Fruit fly (Drosophila melanogaster): ENCODE measurements around the gene Mkp.

The Mkp gene

dm6 chr3L:203536-204135 is 19.3 kb upstream of the Mkp start, which contains the start of gene NitFhit (continued):
- TF ChIP-seq CG4424 (GFP tag; optimal IDR thresholded peaks at IDR 0.05): no peak
- TF ChIP-seq CG7839 (tag; optimal IDR thresholded peaks at IDR 0.05): no peak
- no peak for TF ChIP-seq pnt (GFP tag; optimal IDR thresholded peaks at IDR 0.05)
- TF ChIP-seq dati (GFP tag; IDR thresholded peaks at IDR 0.05): no peak
- no peak for TF ChIP-seq CG7271 (tag; optimal IDR thresholded peaks at IDR 0.05)
- no peak for TF ChIP-seq sd (tag; optimal IDR thresholded peaks at IDR 0.05)
- TF ChIP-seq Fer3 (tag; optimal IDR thresholded peaks at IDR 0.05): no peak
- no peak for TF ChIP-seq CG30020 (tag; optimal IDR thresholded peaks at IDR 0.05)
- no peak for TF ChIP-seq CG16813 (GFP tag; IDR thresholded peaks at IDR 0.05; ENCODE audit: partially characterized antibody)
- TF ChIP-seq Hey (tag; optimal IDR thresholded peaks at IDR 0.05): no peak
- no peak for TF ChIP-seq CG6654 (GFP tag; optimal IDR thresholded peaks at IDR 0.05)
- TF ChIP-seq zfh2 (GFP tag; optimal IDR thresholded peaks at IDR 0.05): no peak
- TF ChIP-seq inv (GFP tag; IDR thresholded peaks at IDR 0.05; ENCODE audit: partially characterized antibody): no peak
- TF ChIP-seq CG3065 (GFP tag; optimal IDR thresholded peaks at IDR 0.05): no peak
- no peak for TF ChIP-seq CG3407 (GFP tag; optimal IDR thresholded peaks at IDR 0.05)
- TF ChIP-seq Dbx (GFP tag; IDR thresholded peaks at IDR 0.05): no peak
- TF ChIP-seq lmd (GFP tag; IDR thresholded peaks at IDR 0.05): no peak
- no peak for TF ChIP-seq gfzf (GFP tag; optimal IDR thresholded peaks at IDR 0.05)
- TF ChIP-seq CG12219 (GFP tag; optimal IDR thresholded peaks at IDR 0.05): no peak
- TF ChIP-seq CG11247 (GFP tag; IDR thresholded peaks at IDR 0.05): no peak
- TF ChIP-seq sna (GFP tag; IDR thresholded peaks at IDR 0.05; ENCODE audit: partially characterized antibody): no peak
- peak; percentile 15 for TF ChIP-seq CG2120 (GFP tag; optimal IDR thresholded peaks at IDR 0.05)
- no peak for TF ChIP-seq Usf (GFP tag; optimal IDR thresholded peaks at IDR 0.05)
- TF ChIP-seq CG13287 (GFP tag; IDR thresholded peaks at IDR 0.05; ENCODE audit: partially characterized antibody): no peak
- no peak for TF ChIP-seq CG17912 (GFP tag; optimal IDR thresholded peaks at IDR 0.05)
- TF ChIP-seq CG10274 (GFP tag; optimal IDR thresholded peaks at IDR 0.05): no peak
- TF ChIP-seq CG9797 (GFP tag; optimal IDR thresholded peaks at IDR 0.05): no peak
- TF ChIP-seq lov (optimal IDR thresholded peaks at IDR 0.05): no peak
- no peak for TF ChIP-seq lov (GFP tag; IDR thresholded peaks at IDR 0.05)
- TF ChIP-seq dpn (GFP tag; optimal IDR thresholded peaks at IDR 0.05): no peak
- no peak for TF ChIP-seq CG1832 (GFP tag; optimal IDR thresholded peaks at IDR 0.05)
- TF ChIP-seq stwl (tag; optimal IDR thresholded peaks at IDR 0.05): peak; percentile 31
- peak; percentile 48; the same call in 1 of the 3 replicates for TF ChIP-seq row (GFP tag; IDR thresholded peaks at IDR 0.05)
- TF ChIP-seq Gug (GFP tag; IDR thresholded peaks at IDR 0.05): no peak
- TF ChIP-seq h (optimal IDR thresholded peaks at IDR 0.05): no peak
- no peak for TF ChIP-seq kay (GFP tag; optimal IDR thresholded peaks at IDR 0.05)
- peak; percentile 46 for TF ChIP-seq MESR4 (GFP tag; optimal IDR thresholded peaks at IDR 0.05)
- peak; percentile 56 for TF ChIP-seq Dp (GFP tag; optimal IDR thresholded peaks at IDR 0.05)
- TF ChIP-seq pros (GFP tag; optimal IDR thresholded peaks at IDR 0.05): no peak
- TF ChIP-seq sug (tag; optimal IDR thresholded peaks at IDR 0.05): peak; percentile 36
- no peak for TF ChIP-seq slp2 (GFP tag; optimal IDR thresholded peaks at IDR 0.05)
- no peak for TF ChIP-seq bbx (GFP tag; IDR thresholded peaks at IDR 0.05; ENCODE audit: partially characterized antibody)

Measured in whole organism, embryonic.